Fruit fly (Drosophila melanogaster) whole organism, prepupa: ENCODE data around the gene RpL3.

Experiments used
- Blimp-1 ChIP-seq: fragments of 200-800 bp; sonication (Bioruptor generic); optimal IDR thresholded peaks from 3 replicates; lab custom pipeline; 2017; ENCODE audit warnings: missing biosample characterization, missing genetic modification characterization, mild to moderate bottlenecking, moderate library complexity, missing genetic modification reagents
- CG10631 ChIP-seq: fragments of 200-800 bp; sonication (Bioruptor generic); optimal IDR thresholded peaks from 2 replicates; lab custom pipeline; 2016; ENCODE audit warnings: missing biosample characterization, missing genetic modification characterization
- CG10669 ChIP-seq: fragments of 200-800 bp; sonication (Bioruptor generic); optimal IDR thresholded peaks from 3 replicates; lab custom pipeline; 2018; ENCODE audit warnings: missing biosample characterization, mild to moderate bottlenecking, missing genetic modification characterization, moderate library complexity
- CG11294 ChIP-seq: fragments of 200-800 bp; sonication (Bioruptor generic); IDR thresholded peaks from 2 replicates; pipeline ENCODE4 v1.3.6; 2022; ENCODE audit warnings: missing biosample characterization, missing genetic modification characterization
- CG11762 ChIP-seq: fragments of 200-800 bp; sonication (Bioruptor generic); optimal IDR thresholded peaks from 3 replicates; lab custom pipeline; 2016; ENCODE audit warnings: missing biosample characterization, missing genetic modification characterization; ENCODE audit not compliant: insufficient read depth
- CG11902 ChIP-seq: fragments of 200-800 bp; sonication (Bioruptor generic); optimal IDR thresholded peaks from 3 replicates; lab custom pipeline; 2016; ENCODE audit warnings: missing biosample characterization, missing genetic modification characterization
- CG15336 ChIP-seq: fragments of 200-800 bp; sonication (Bioruptor generic); IDR thresholded peaks from 2 replicates; pipeline ENCODE4 v1.3.6; 2022; ENCODE audit warnings: missing biosample characterization, missing genetic modification characterization
- CG1621 ChIP-seq: fragments of 200-800 bp; sonication (Bioruptor generic); optimal IDR thresholded peaks from 3 replicates; lab custom pipeline; 2018; ENCODE audit warnings: missing biosample characterization, mild to moderate bottlenecking, missing genetic modification characterization
- CG16779 ChIP-seq: fragments of 200-800 bp; sonication (Bioruptor generic); optimal IDR thresholded peaks from 3 replicates; lab custom pipeline; 2017; ENCODE audit warnings: missing biosample characterization, mild to moderate bottlenecking, missing genetic modification characterization
- CG3032 ChIP-seq: fragments of 200-800 bp; optimal IDR thresholded peaks from 2 replicates; lab custom pipeline; 2019; ENCODE audit warnings: missing biosample characterization, mild to moderate bottlenecking, missing genetic modification characterization, moderate library complexity
- CG31627 ChIP-seq: fragments of 200-800 bp; sonication (Bioruptor generic); optimal IDR thresholded peaks from 3 replicates; lab custom pipeline; 2016; ENCODE audit warnings: missing biosample characterization, missing genetic modification characterization
- CG32006 ChIP-seq: fragments of 200-800 bp; sonication (Bioruptor generic); optimal IDR thresholded peaks from 3 replicates; lab custom pipeline; 2017; ENCODE audit warnings: missing biosample characterization, mild to moderate bottlenecking, missing genetic modification characterization
- CG34406 ChIP-seq: fragments of 200-800 bp; sonication (Bioruptor generic); optimal IDR thresholded peaks from 3 replicates; lab custom pipeline; 2016; ENCODE audit warnings: missing biosample characterization, missing genetic modification characterization
- CG3919 ChIP-seq: fragments of 200-800 bp; sonication (Bioruptor generic); optimal IDR thresholded peaks from 3 replicates; lab custom pipeline; 2016; ENCODE audit warnings: missing biosample characterization, missing genetic modification characterization
- CG4318 ChIP-seq: fragments of 200-800 bp; sonication (Bioruptor generic); optimal IDR thresholded peaks from 3 replicates; lab custom pipeline; 2017; ENCODE audit warnings: missing biosample characterization, mild to moderate bottlenecking, missing genetic modification characterization
- CG6163 ChIP-seq: fragments of 200-800 bp; sonication (Bioruptor generic); IDR thresholded peaks from 3 replicates; pipeline ENCODE4 v1.3.6; 2022; ENCODE audit warnings: missing biosample characterization, missing genetic modification characterization
- CG6276 ChIP-seq: fragments of 200-800 bp; sonication (Bioruptor generic); optimal IDR thresholded peaks from 2 replicates; lab custom pipeline; 2017; ENCODE audit warnings: missing biosample characterization, mild to moderate bottlenecking, missing genetic modification characterization
- CG6792 ChIP-seq: fragments of 200-800 bp; sonication (Bioruptor generic); optimal IDR thresholded peaks from 3 replicates; lab custom pipeline; 2016; ENCODE audit warnings: missing biosample characterization, missing genetic modification characterization
- CG6808 ChIP-seq: fragments of 200-800 bp; sonication (Bioruptor generic); optimal IDR thresholded peaks from 3 replicates; lab custom pipeline; 2017; ENCODE audit warnings: missing biosample characterization, missing genetic modification characterization, mild to moderate bottlenecking, moderate library complexity, missing genetic modification reagents
- CG6854 ChIP-seq: fragments of 200-800 bp; sonication (Bioruptor generic); optimal IDR thresholded peaks from 2 replicates; lab custom pipeline; 2017; ENCODE audit warnings: missing biosample characterization, mild to moderate bottlenecking, missing genetic modification characterization
- CG8319 ChIP-seq: fragments of 200-800 bp; sonication (Bioruptor generic); optimal IDR thresholded peaks from 3 replicates; lab custom pipeline; 2016; ENCODE audit warnings: missing biosample characterization, missing genetic modification characterization
- CG8632 ChIP-seq: fragments of 200-800 bp; sonication (Bioruptor generic); optimal IDR thresholded peaks from 3 replicates; lab custom pipeline; 2016; ENCODE audit warnings: missing biosample characterization, missing genetic modification characterization
- CG9139 ChIP-seq: fragments of 200-800 bp; sonication (Bioruptor generic); optimal IDR thresholded peaks from 3 replicates; lab custom pipeline; 2017; ENCODE audit warnings: missing biosample characterization, mild to moderate bottlenecking, missing genetic modification characterization
- Eip78C ChIP-seq: fragments of 200-800 bp; sonication (Bioruptor generic); peaks from one replicate; lab custom pipeline; 2016; ENCODE audit warnings: missing biosample characterization, missing genetic modification characterization
- Eip93F ChIP-seq: fragments of 200-800 bp; sonication (Bioruptor generic); optimal IDR thresholded peaks from 2 replicates; lab custom pipeline; 2016; ENCODE audit warnings: missing biosample characterization, mild to moderate bottlenecking, missing genetic modification characterization
- Ets21C ChIP-seq: fragments of 200-800 bp; sonication (Bioruptor generic); optimal IDR thresholded peaks from 3 replicates; lab custom pipeline; 2016; ENCODE audit warnings: missing biosample characterization, missing genetic modification characterization
- Ets96B ChIP-seq: fragments of 200-800 bp; optimal IDR thresholded peaks from 2 replicates; lab custom pipeline; 2019; ENCODE audit warnings: missing biosample characterization, mild to moderate bottlenecking, missing genetic modification characterization, moderate library complexity
- Gug ChIP-seq: fragments of 200-800 bp; sonication (Bioruptor generic); IDR thresholded peaks from 2 replicates; pipeline ENCODE4 v1.3.6; 2022; ENCODE audit warnings: missing biosample characterization, missing genetic modification characterization
- Hr38 ChIP-seq: sonication (Bioruptor generic); optimal IDR thresholded peaks from 2 replicates; lab custom pipeline; 2016; ENCODE audit warnings: missing biosample characterization, missing genetic modification characterization
- Hr39 ChIP-seq: fragments of 200-800 bp; sonication (Bioruptor generic); optimal IDR thresholded peaks from 2 replicates; lab custom pipeline; 2016; ENCODE audit warnings: missing biosample characterization, missing genetic modification characterization
- Lpt ChIP-seq: fragments of 200-800 bp; sonication (Bioruptor generic); optimal IDR thresholded peaks from 3 replicates; lab custom pipeline; 2016; ENCODE audit warnings: missing biosample characterization, missing genetic modification characterization
- Met ChIP-seq: fragments of 200-800 bp; sonication (Bioruptor generic); optimal IDR thresholded peaks from 3 replicates; lab custom pipeline; 2016; ENCODE audit warnings: missing biosample characterization, missing genetic modification characterization
- OdsH ChIP-seq: fragments of 200-800 bp; sonication (Bioruptor generic); optimal IDR thresholded peaks from 3 replicates; lab custom pipeline; 2016; ENCODE audit warnings: missing biosample characterization, missing genetic modification characterization
- Smox ChIP-seq: fragments of 200-800 bp; sonication (Bioruptor generic); optimal IDR thresholded peaks from 3 replicates; lab custom pipeline; 2016; ENCODE audit warnings: missing biosample characterization, missing genetic modification characterization
- Sox14 ChIP-seq: fragments of 200-800 bp; sonication (Bioruptor generic); optimal IDR thresholded peaks from 3 replicates; lab custom pipeline; 2016; ENCODE audit warnings: missing biosample characterization, missing genetic modification characterization
- Sox15 ChIP-seq: fragments of 200-800 bp; sonication (Bioruptor generic); optimal IDR thresholded peaks from 3 replicates; lab custom pipeline; 2016; ENCODE audit warnings: missing biosample characterization, missing genetic modification characterization
- achi ChIP-seq: fragments of 200-800 bp; sonication (Bioruptor generic); optimal IDR thresholded peaks from 3 replicates; lab custom pipeline; 2016; ENCODE audit warnings: missing biosample characterization, missing genetic modification characterization
- acj6 ChIP-seq: fragments of 200-800 bp; sonication (Bioruptor generic); optimal IDR thresholded peaks from 3 replicates; lab custom pipeline; 2016; ENCODE audit warnings: missing biosample characterization, missing genetic modification characterization
- dac ChIP-seq: fragments of 200-800 bp; sonication (Bioruptor generic); optimal IDR thresholded peaks from 2 replicates; lab custom pipeline; 2017; ENCODE audit warnings: missing biosample characterization, mild to moderate bottlenecking, missing genetic modification characterization
- dsx ChIP-seq: fragments of 200-800 bp; optimal IDR thresholded peaks from 3 replicates; lab custom pipeline; 2019; ENCODE audit warnings: missing biosample characterization, mild to moderate bottlenecking, missing genetic modification characterization, moderate library complexity; ENCODE audit not compliant: poor library complexity, severe bottlenecking
- eg ChIP-seq: fragments of 200-800 bp; sonication (Bioruptor generic); IDR thresholded peaks from 3 replicates; pipeline ENCODE4 v1.3.6; 2022; ENCODE audit warnings: missing biosample characterization, missing genetic modification characterization
- esn ChIP-seq: fragments of 200-800 bp; sonication (Bioruptor generic); optimal IDR thresholded peaks from 2 replicates; lab custom pipeline; 2016; ENCODE audit warnings: missing biosample characterization, mild to moderate bottlenecking, missing genetic modification characterization, moderate library complexity
- fd59A ChIP-seq: fragments of 200-800 bp; sonication (Bioruptor generic); optimal IDR thresholded peaks from 2 replicates; lab custom pipeline; 2017; ENCODE audit warnings: missing biosample characterization, mild to moderate bottlenecking, missing genetic modification characterization, missing genetic modification reagents
- fd85E ChIP-seq: fragments of 200-800 bp; sonication (Bioruptor generic); optimal IDR thresholded peaks from 3 replicates; lab custom pipeline; 2016; ENCODE audit warnings: missing biosample characterization, missing genetic modification characterization
- fkh ChIP-seq: fragments of 200-800 bp; sonication (Bioruptor generic); optimal IDR thresholded peaks from 3 replicates; lab custom pipeline; 2017; ENCODE audit warnings: missing biosample characterization, mild to moderate bottlenecking, missing genetic modification characterization, moderate library complexity
- lz ChIP-seq: fragments of 200-800 bp; sonication (Bioruptor generic); optimal IDR thresholded peaks from 3 replicates; lab custom pipeline; 2016; ENCODE audit warnings: missing biosample characterization, missing genetic modification characterization
- pdm3 ChIP-seq: fragments of 200-800 bp; sonication (Bioruptor generic); optimal IDR thresholded peaks from 3 replicates; lab custom pipeline; 2016; ENCODE audit warnings: missing biosample characterization, missing genetic modification characterization
- salr ChIP-seq, 2 experiments: fragments of 200-800 bp; sonication (Bioruptor generic); optimal IDR thresholded peaks; 3 replicates each; lab custom pipeline; 2016 to 2018; ENCODE audit warnings: missing biosample characterization in 2 of 2, missing genetic modification characterization in 2 of 2, mild to moderate bottlenecking in 1 of 2
- spab ChIP-seq: fragments of 200-800 bp; sonication (Bioruptor generic); optimal IDR thresholded peaks from 2 replicates; lab custom pipeline; 2017; ENCODE audit warnings: missing biosample characterization, mild to moderate bottlenecking, missing genetic modification characterization, missing genetic modification reagents
- svp ChIP-seq: fragments of 200-800 bp; sonication (Bioruptor generic); peaks from one replicate; lab custom pipeline; 2016; ENCODE audit warnings: missing biosample characterization, missing genetic modification characterization
- topi ChIP-seq: fragments of 200-800 bp; sonication (Bioruptor generic); optimal IDR thresholded peaks from 3 replicates; lab custom pipeline; 2016; ENCODE audit warnings: missing biosample characterization, missing genetic modification characterization
- vri ChIP-seq: fragments of 200-800 bp; sonication (Bioruptor generic); optimal IDR thresholded peaks from 3 replicates; lab custom pipeline; 2016; ENCODE audit warnings: missing biosample characterization, mild to moderate bottlenecking, missing genetic modification characterization

Gene RpL3

DNA sequence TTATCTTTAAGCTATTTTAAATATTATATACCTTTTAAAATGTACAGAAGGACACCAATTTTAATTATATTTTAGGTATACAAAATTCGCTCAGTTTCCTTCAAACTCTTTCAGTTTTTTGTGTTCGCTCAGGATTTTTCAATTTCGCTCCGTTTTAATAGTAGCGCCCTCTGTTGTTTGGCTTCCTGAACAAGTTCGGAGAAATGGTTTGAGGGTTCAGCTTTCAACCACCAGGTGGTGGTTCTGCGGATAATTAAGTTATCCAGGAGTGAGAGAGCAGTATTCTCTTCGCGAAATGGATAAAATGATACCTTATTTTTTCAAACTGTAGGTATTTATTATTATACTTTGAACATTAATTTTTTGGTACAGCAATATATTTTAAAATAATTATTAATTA lies 47.3 kb downstream of the RpL3 start:
- TF ChIP-seq fd59A (GFP tag; lab: Kevin White, UChicago) (peak; percentile 37), Lpt (GFP tag; lab: Kevin White, UChicago) (peak; percentile 8), CG9139 (GFP tag; lab: Kevin White, UChicago) (peak; percentile 54), fd85E (GFP tag; lab: Kevin White, UChicago) (peak; percentile 11), CG11902 (GFP tag; lab: Kevin White, UChicago) (no peak), OdsH (GFP tag; lab: Kevin White, UChicago) (peak; percentile 75), achi (GFP tag; lab: Kevin White, UChicago) (peak; percentile 61), acj6 (peak; percentile 62), esn (no peak), CG3032 (tag; lab: Kevin White, UChicago) (no peak), CG8632 (peak; percentile 13), Eip78C (GFP tag; lab: Kevin White, UChicago) (peak; percentile 87), CG6808 (GFP tag; lab: Kevin White, UChicago) (peak; percentile 38), dsx (GFP tag; lab: Kevin White, UChicago) (peak; percentile 8), Gug (GFP tag; lab: Robert Waterston, UW) (no peak; the same call in 1 of the 2 replicates), CG10669 (GFP tag; lab: Kevin White, UChicago) (peak; percentile 64), CG4318 (GFP tag; lab: Kevin White, UChicago) (no peak), dac (peak; percentile 74), CG11294 (GFP tag; lab: Robert Waterston, UW) (no peak), Ets96B (tag; lab: Kevin White, UChicago) (peak; percentile 38), CG15336 (GFP tag; lab: Robert Waterston, UW) (no peak), eg (peak; percentile 39; the same call in 1 of the 3 replicates), Sox15 (GFP tag; lab: Kevin White, UChicago) (no peak), salr (GFP tag; optimal IDR thresholded peaks at IDR 0.05; lab: Kevin White, UChicago) (peak in 1 of 2 experiments; percentile 61), CG6276 (peak; percentile 39), Ets21C (GFP tag; lab: Kevin White, UChicago) (no peak), CG6163 (GFP tag; lab: Robert Waterston, UW) (peak; percentile 65), fkh (GFP tag; lab: Kevin White, UChicago) (no peak), lz (GFP tag; lab: Kevin White, UChicago) (peak; percentile 47), CG1621 (tag; lab: Kevin White, UChicago) (peak; percentile 25), CG11762 (peak; percentile 45), CG16779 (tag; lab: Kevin White, UChicago) (no peak), Smox (GFP tag; lab: Kevin White, UChicago) (peak; percentile 9), Met (peak; percentile 63), topi (GFP tag; lab: Kevin White, UChicago) (peak; percentile 53), Hr38 (GFP tag; lab: Kevin White, UChicago) (no peak), CG31627 (GFP tag; lab: Kevin White, UChicago) (peak; percentile 33), Blimp-1 (GFP tag; lab: Kevin White, UChicago) (no peak), CG34406 (GFP tag; lab: Kevin White, UChicago) (peak; percentile 24), Hr39 (GFP tag; lab: Kevin White, UChicago) (peak; percentile 37), spab (peak; percentile 32), CG6854 (GFP tag; lab: Kevin White, UChicago) (no peak), CG8319 (GFP tag; lab: Kevin White, UChicago) (peak; percentile 4), pdm3 (GFP tag; lab: Kevin White, UChicago) (peak; percentile 71), CG32006 (GFP tag; lab: Kevin White, UChicago) (peak; percentile 53), vri (GFP tag; lab: Kevin White, UChicago) (peak; percentile 30), CG3919 (GFP tag; lab: Kevin White, UChicago) (peak; percentile 83), svp (GFP tag; lab: Kevin White, UChicago) (peak; percentile 50), CG6792 (peak; percentile 43), Eip93F (no peak), CG10631 (GFP tag; lab: Kevin White, UChicago) (peak; percentile 16), Sox14 (GFP tag; lab: Kevin White, UChicago) (peak; percentile 21)
